Worm (Caenorhabditis elegans) whole organism, L3 larva: Measurements from ENCODE around the gene C28G1.10.

Source experiments
- ceh-82 ChIP-seq: fragments of 150-350 bp; optimal IDR thresholded peaks from 2 replicates; lab custom pipeline; 2014; ENCODE audit warnings: missing biosample characterization, missing genetic modification characterization
- nhr-77 ChIP-seq: fragments of 150-350 bp; optimal IDR thresholded peaks from 2 replicates; lab custom pipeline; 2014; ENCODE audit warnings: missing biosample characterization, missing genetic modification characterization
- unc-62 ChIP-seq: fragments of 150-350 bp; sonication (generic microtip); optimal IDR thresholded peaks from 4 replicates; lab custom pipeline; 2014; ENCODE audit warnings: missing biosample characterization, missing genetic modification reagents, missing genetic modification characterization

DNA sequence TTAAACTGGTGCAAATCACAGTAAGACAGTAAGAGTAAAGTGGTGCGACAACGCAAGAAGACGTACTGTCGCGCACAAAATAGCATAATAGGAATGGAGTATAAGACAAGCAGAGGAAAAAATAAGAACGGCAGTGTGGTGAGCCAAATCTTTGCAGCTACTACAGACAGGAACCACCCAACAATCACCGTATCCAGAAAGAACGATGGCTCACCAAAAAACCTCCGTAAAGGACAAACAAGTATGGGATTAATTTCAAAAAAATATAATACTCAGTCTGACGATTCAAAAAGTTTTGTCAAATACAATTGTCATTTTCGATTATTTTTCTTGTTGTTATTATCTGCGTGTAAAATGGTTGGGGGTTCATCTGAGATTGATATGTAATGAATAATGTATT, 7.5 kb downstream of the C28G1.10 start:
- TF ChIP-seq unc-62 (GFP tag; lab: Kevin White, UChicago) (no peak), ceh-82 (tag; lab: Kevin White, UChicago) (no peak), nhr-77 (tag; lab: Kevin White, UChicago) (no peak)
